Fruit fly (Drosophila melanogaster): Measurements from ENCODE around the gene Rab19.

DNA sequence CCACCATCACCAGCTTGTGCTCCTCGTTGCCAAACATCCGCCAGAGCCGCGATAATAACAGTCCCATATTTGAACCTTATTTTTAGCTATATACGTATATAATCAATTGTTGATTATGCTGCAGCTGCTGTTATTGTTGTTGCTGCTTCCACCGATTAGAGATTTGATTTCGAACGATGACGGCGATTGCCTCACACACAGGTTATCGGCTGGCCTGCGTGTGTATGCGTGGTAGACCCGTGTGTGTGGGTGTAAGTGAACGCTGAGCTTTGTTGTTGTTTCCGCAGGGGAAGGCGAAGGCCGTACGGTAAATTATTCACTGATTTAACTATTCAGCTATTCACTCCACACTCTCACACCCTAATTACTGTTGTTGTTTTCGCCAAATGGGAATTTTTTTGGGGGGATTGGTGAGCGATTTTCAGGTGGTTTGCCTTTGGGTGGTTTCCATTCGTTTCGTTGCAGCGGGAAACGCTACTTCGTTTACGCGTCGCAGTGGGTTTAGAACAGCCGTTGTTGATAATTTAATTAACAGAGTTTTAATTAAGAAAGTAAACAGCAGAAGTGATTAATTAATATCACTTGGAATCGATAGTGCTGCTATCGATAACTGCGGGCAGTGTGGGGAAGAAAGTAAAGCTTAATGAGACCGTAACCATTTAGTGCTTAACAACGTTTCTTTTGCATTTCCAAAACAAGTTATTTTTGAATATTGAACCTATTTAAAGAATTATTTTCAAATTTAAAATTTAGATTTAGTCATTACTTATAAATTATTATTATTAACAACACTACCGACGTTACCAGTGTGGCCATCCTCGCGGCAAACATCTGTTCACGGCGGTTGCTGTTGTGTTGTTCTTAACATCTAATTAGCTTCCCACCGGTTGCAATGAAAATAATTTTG lies 2.7 kb downstream of the Rab19 start, which contains the start of the genes Arl5 and CG13671:
- TF ChIP-seq Sin3A (optimal IDR thresholded peaks at IDR 0.05), result no peak
- TF ChIP-seq psq (optimal IDR thresholded peaks at IDR 0.05), result no peak
- TF ChIP-seq h (optimal IDR thresholded peaks at IDR 0.05), result no peak
- no peak for TF ChIP-seq ttk (optimal IDR thresholded peaks at IDR 0.05)
- no peak for TF ChIP-seq Myc (optimal IDR thresholded peaks at IDR 0.05)
- no peak for TF ChIP-seq insv (optimal IDR thresholded peaks at IDR 0.05)
